Fruit fly (Drosophila melanogaster) whole organism, pupa: ENCODE measurements around the gene Ski6.

Source experiments
- CG10348 ChIP-seq: fragments of 200-800 bp; sonication (Bioruptor generic); IDR thresholded peaks from 2 replicates; pipeline ENCODE4 v1.3.6; 2022; ENCODE audit warnings: missing biosample characterization, missing genetic modification characterization
- CG14655 ChIP-seq: fragments of 200-800 bp; sonication (Bioruptor generic); optimal IDR thresholded peaks from 3 replicates; lab custom pipeline; 2017; ENCODE audit warnings: mild to moderate bottlenecking, missing biosample characterization, missing genetic modification reagents, missing genetic modification characterization
- CG15710 ChIP-seq: fragments of 200-800 bp; sonication (Bioruptor generic); optimal IDR thresholded peaks from 2 replicates; lab custom pipeline; 2018; ENCODE audit warnings: missing biosample characterization, mild to moderate bottlenecking, missing genetic modification characterization, moderate library complexity
- CG34367 ChIP-seq: fragments of 200-800 bp; sonication (Bioruptor generic); optimal IDR thresholded peaks from 2 replicates; lab custom pipeline; 2018; ENCODE audit warnings: missing biosample characterization, mild to moderate bottlenecking, missing genetic modification characterization
- CG9948 ChIP-seq: fragments of 200-800 bp; sonication (Bioruptor generic); optimal IDR thresholded peaks from 2 replicates; lab custom pipeline; 2018; ENCODE audit warnings: missing biosample characterization, mild to moderate bottlenecking, missing genetic modification characterization, moderate library complexity
- D1 ChIP-seq: fragments of 200-800 bp; sonication (Bioruptor generic); optimal IDR thresholded peaks from 2 replicates; lab custom pipeline; 2018; ENCODE audit warnings: missing biosample characterization, mild to moderate bottlenecking, missing genetic modification characterization, moderate library complexity
- fd96Ca ChIP-seq: fragments of 200-800 bp; sonication (Bioruptor generic); IDR thresholded peaks from 3 replicates; pipeline ENCODE4 v1.3.6; 2022; ENCODE audit warnings: missing biosample characterization, missing genetic modification characterization
- rn ChIP-seq: fragments of 200-800 bp; sonication (Bioruptor generic); IDR thresholded peaks from 2 replicates; pipeline ENCODE4 v1.3.6; 2022; ENCODE audit warnings: missing biosample characterization, missing genetic modification characterization

dm6 chr2L:13234610-13235489 is 12.6 kb upstream of the Ski6 start, which contains the start of gene Mabi:
- TF ChIP-seq CG34367 (tag; lab: Kevin White, UChicago) (no peak), CG15710 (no peak), D1 (tag; lab: Kevin White, UChicago) (no peak), CG14655 (GFP tag; lab: Kevin White, UChicago) (no peak), fd96Ca (no peak), CG10348 (GFP tag; lab: Robert Waterston, UW) (no peak), rn (no peak), CG9948 (no peak)
